Fruit fly (Drosophila melanogaster) whole organism, embryonic: Measurements from ENCODE around the gene CG33306.

Experiments used
- Atf6 ChIP-seq: fragments of 200-800 bp; sonication (Bioruptor generic); IDR thresholded peaks from 2 replicates; pipeline ENCODE4 v1.3.6; 2022; ENCODE audit warnings: missing biosample characterization, missing genetic modification characterization
- B-H1 ChIP-seq: fragments of 200-800 bp; sonication (Bioruptor generic); IDR thresholded peaks from 3 replicates; pipeline ENCODE4 v1.3.6; 2022; ENCODE audit warnings: missing biosample characterization, missing genetic modification characterization
- CG11085 ChIP-seq: fragments of 200-800 bp; sonication (Bioruptor generic); IDR thresholded peaks from 2 replicates; pipeline ENCODE4 v1.3.6; 2022; ENCODE audit warnings: missing biosample characterization, missing genetic modification characterization
- CG13296 ChIP-seq: fragments of 200-800 bp; sonication (Bioruptor generic); optimal IDR thresholded peaks from 3 replicates; lab custom pipeline; 2018; ENCODE audit warnings: missing biosample characterization, mild to moderate bottlenecking, missing genetic modification characterization
- CG15073 ChIP-seq: fragments of 200-800 bp; sonication (Bioruptor generic); optimal IDR thresholded peaks from 2 replicates; lab custom pipeline; 2016; ENCODE audit warnings: missing biosample characterization, missing genetic modification characterization
- CG1647 ChIP-seq: fragments of 200-800 bp; sonication (Bioruptor generic); optimal IDR thresholded peaks from 3 replicates; lab custom pipeline; 2016; ENCODE audit warnings: missing biosample characterization, missing genetic modification characterization
- CG17612 ChIP-seq: fragments of 200-800 bp; sonication (Bioruptor generic); IDR thresholded peaks from 2 replicates; pipeline ENCODE4 v1.3.6; 2022; ENCODE audit warnings: missing biosample characterization, missing genetic modification characterization
- CG18262 ChIP-seq: fragments of 200-800 bp; optimal IDR thresholded peaks from 3 replicates; lab custom pipeline; 2019; ENCODE audit warnings: missing biosample characterization, mild to moderate bottlenecking, missing genetic modification characterization, moderate library complexity
- CG2129 ChIP-seq: fragments of 200-800 bp; sonication (Bioruptor generic); IDR thresholded peaks from 2 replicates; pipeline ENCODE4 v1.3.6; 2022; ENCODE audit warnings: missing biosample characterization, missing genetic modification characterization; ENCODE audit not compliant: partially characterized antibody
- CG30403 ChIP-seq: fragments of 200-800 bp; sonication (Bioruptor generic); optimal IDR thresholded peaks from 3 replicates; lab custom pipeline; 2016; ENCODE audit warnings: missing biosample characterization, missing genetic modification characterization
- CG34422 ChIP-seq: fragments of 200-800 bp; sonication (Bioruptor generic); IDR thresholded peaks from 3 replicates; pipeline ENCODE4 v1.3.6; 2022; ENCODE audit warnings: missing biosample characterization, missing genetic modification characterization
- CG3726 ChIP-seq: fragments of 200-800 bp; sonication (Bioruptor generic); IDR thresholded peaks from 3 replicates; pipeline ENCODE4, ENCODE4 v1.3.6; 2022; ENCODE audit warnings: missing biosample characterization, missing genetic modification characterization
- CG5245 ChIP-seq: fragments of 200-800 bp; sonication (Bioruptor generic); optimal IDR thresholded peaks from 3 replicates; lab custom pipeline; 2016; ENCODE audit warnings: missing biosample characterization, missing genetic modification characterization
- CG6272 ChIP-seq: fragments of 200-800 bp; sonication (Bioruptor generic); IDR thresholded peaks from 2 replicates; pipeline ENCODE4 v1.3.6; 2022; ENCODE audit warnings: missing biosample characterization, missing genetic modification characterization
- CG7786 ChIP-seq: fragments of 200-800 bp; sonication (Bioruptor generic); optimal IDR thresholded peaks from 2 replicates; lab custom pipeline; 2016; ENCODE audit warnings: missing biosample characterization, missing genetic modification characterization
- CG9797 ChIP-seq: fragments of 200-800 bp; sonication (Bioruptor generic); optimal IDR thresholded peaks from 3 replicates; lab custom pipeline; 2018; ENCODE audit warnings: missing biosample characterization, mild to moderate bottlenecking, missing genetic modification characterization
- Camta ChIP-seq: fragments of 200-800 bp; sonication (Bioruptor generic); optimal IDR thresholded peaks from 2 replicates; lab custom pipeline; 2016; ENCODE audit warnings: missing biosample characterization, missing genetic modification characterization
- Drgx ChIP-seq: fragments of 200-800 bp; sonication (Bioruptor generic); IDR thresholded peaks from 2 replicates; pipeline ENCODE4 v1.3.6; 2022; ENCODE audit warnings: missing biosample characterization, missing genetic modification characterization
- E2f1 ChIP-seq: fragments of 200-800 bp; sonication (Bioruptor generic); IDR thresholded peaks from 2 replicates; pipeline ENCODE4 v1.3.6; 2022; ENCODE audit warnings: missing biosample characterization, missing genetic modification characterization
- H15 ChIP-seq: fragments of 200-800 bp; sonication (Bioruptor generic); IDR thresholded peaks from 3 replicates; pipeline ENCODE4 v1.3.6; 2022; ENCODE audit warnings: missing biosample characterization, missing genetic modification characterization
- H2.0 ChIP-seq: fragments of 200-800 bp; sonication (Bioruptor generic); IDR thresholded peaks from 2 replicates; pipeline ENCODE4 v1.3.6; 2022; ENCODE audit warnings: missing biosample characterization, missing genetic modification characterization
- Lim3 ChIP-seq: fragments of 200-800 bp; sonication (Bioruptor generic); IDR thresholded peaks from 2 replicates; pipeline ENCODE4 v1.3.6; 2022; ENCODE audit warnings: missing biosample characterization, missing genetic modification characterization
- Mrtf ChIP-seq: fragments of 200-800 bp; sonication (Bioruptor generic); IDR thresholded peaks from 3 replicates; pipeline ENCODE4 v1.3.6; 2022; ENCODE audit warnings: missing biosample characterization, missing genetic modification characterization
- Poxn ChIP-seq: fragments of 200-800 bp; sonication (Bioruptor generic); IDR thresholded peaks from 2 replicates; pipeline ENCODE4 v1.3.6; 2022; ENCODE audit warnings: missing biosample characterization, missing genetic modification characterization
- Scr ChIP-seq: fragments of 200-800 bp; sonication (Bioruptor generic); IDR thresholded peaks from 2 replicates; pipeline ENCODE4 v1.3.6; 2022; ENCODE audit warnings: missing biosample characterization, missing genetic modification characterization; ENCODE audit not compliant: partially characterized antibody
- Sox100B ChIP-seq: fragments of 200-800 bp; sonication (Bioruptor generic); optimal IDR thresholded peaks from 3 replicates; lab custom pipeline; 2018; ENCODE audit warnings: missing biosample characterization, mild to moderate bottlenecking, missing genetic modification characterization
- Trl ChIP-seq, 3 experiments: fragments of >200 bp in 2 of 3; fragments of 200-800 bp in 1 of 3; sonication (Bioruptor generic) in 1 of 3; optimal IDR thresholded peaks; 2 replicates in 1 of 3; 3 replicates in 2 of 3; lab custom pipeline; 2016 to 2017; ENCODE audit warnings: missing biosample characterization in 1 of 3, missing genetic modification characterization in 1 of 3
- Vsx1 ChIP-seq: fragments of 200-800 bp; sonication (Bioruptor generic); optimal IDR thresholded peaks from 2 replicates; lab custom pipeline; 2017; ENCODE audit warnings: missing biosample characterization, mild to moderate bottlenecking, missing genetic modification characterization, missing genetic modification reagents
- btn ChIP-seq: fragments of 200-800 bp; sonication (Bioruptor generic); optimal IDR thresholded peaks from 2 replicates; lab custom pipeline; 2016; ENCODE audit warnings: missing biosample characterization, missing genetic modification characterization
- ci ChIP-seq: fragments of 200-800 bp; sonication (Bioruptor generic); IDR thresholded peaks from 3 replicates; pipeline ENCODE4 v1.3.6; 2022; ENCODE audit warnings: missing biosample characterization, missing genetic modification characterization
- da ChIP-seq: fragments of 200-800 bp; sonication (Bioruptor generic); optimal IDR thresholded peaks from 2 replicates; lab custom pipeline; 2016; ENCODE audit warnings: missing biosample characterization, missing genetic modification characterization
- dati ChIP-seq: fragments of 200-800 bp; sonication (Bioruptor generic); IDR thresholded peaks from 2 replicates; pipeline ENCODE4 v1.3.6; 2022; ENCODE audit warnings: missing biosample characterization, missing genetic modification characterization
- disco-r ChIP-seq: fragments of 200-800 bp; sonication (Bioruptor generic); optimal IDR thresholded peaks from 2 replicates; lab custom pipeline; 2016; ENCODE audit warnings: missing biosample characterization, missing genetic modification characterization
- dmrt11E ChIP-seq: fragments of 200-800 bp; sonication (Bioruptor generic); optimal IDR thresholded peaks from 3 replicates; lab custom pipeline; 2018; ENCODE audit warnings: missing biosample characterization, mild to moderate bottlenecking, missing genetic modification characterization, moderate library complexity
- dpn ChIP-seq, 2 experiments: fragments of 200-800 bp; sonication (Bioruptor generic); optimal IDR thresholded peaks; 3 replicates each; lab custom pipeline; 2016; ENCODE audit warnings: missing biosample characterization in 2 of 2, missing genetic modification characterization in 2 of 2
- gcm ChIP-seq: fragments of 200-800 bp; sonication (Bioruptor generic); optimal IDR thresholded peaks from 2 replicates; lab custom pipeline; 2019; ENCODE audit warnings: missing biosample characterization, mild to moderate bottlenecking, missing genetic modification characterization, moderate library complexity
- gsb ChIP-seq: fragments of 200-800 bp; sonication (Bioruptor generic); IDR thresholded peaks from 2 replicates; pipeline ENCODE4 v1.3.6; 2022; ENCODE audit warnings: missing biosample characterization, missing genetic modification characterization
- ind ChIP-seq: fragments of 200-800 bp; sonication (Bioruptor generic); optimal IDR thresholded peaks from 3 replicates; lab custom pipeline; 2016; ENCODE audit warnings: missing biosample characterization, missing genetic modification characterization
- inv ChIP-seq: fragments of 200-800 bp; sonication (Bioruptor generic); IDR thresholded peaks from 2 replicates; pipeline ENCODE4 v1.3.6; 2022; ENCODE audit warnings: missing biosample characterization, missing genetic modification characterization; ENCODE audit not compliant: partially characterized antibody
- lola ChIP-seq, 3 experiments: fragments of >200 bp in 2 of 3; fragments of 200-800 bp in 1 of 3; sonication (Bioruptor generic) in 1 of 3; optimal IDR thresholded peaks; 2 replicates each; lab custom pipeline; 2017 to 2019; ENCODE audit warnings: missing biosample characterization in 3 of 3, missing genetic modification characterization in 3 of 3, mild to moderate bottlenecking in 1 of 3, moderate library complexity in 1 of 3
- org-1 ChIP-seq: fragments of 200-800 bp; sonication (Bioruptor generic); optimal IDR thresholded peaks from 2 replicates; lab custom pipeline; 2017; ENCODE audit warnings: missing biosample characterization, missing genetic modification characterization
- rib ChIP-seq: fragments of 200-800 bp; sonication (Bioruptor generic); IDR thresholded peaks from 2 replicates; pipeline ENCODE4 v1.3.6; 2022; ENCODE audit warnings: missing biosample characterization, missing genetic modification characterization
- row ChIP-seq: fragments of 200-800 bp; sonication (Bioruptor generic); IDR thresholded peaks from 3 replicates; pipeline ENCODE4 v1.3.6; 2022; ENCODE audit warnings: missing biosample characterization, missing genetic modification characterization
- sc ChIP-seq, 3 experiments: fragments of >200 bp in 2 of 3; fragments of 200-800 bp in 1 of 3; sonication (Bioruptor generic) in 1 of 3; optimal IDR thresholded peaks; 2 replicates in 2 of 3; 3 replicates in 1 of 3; lab custom pipeline; 2017; ENCODE audit warnings: mild to moderate bottlenecking in 1 of 3, missing biosample characterization in 1 of 3, missing genetic modification characterization in 1 of 3, missing genetic modification reagents in 1 of 3
- so ChIP-seq: fragments of 200-800 bp; sonication (Bioruptor generic); IDR thresholded peaks from 3 replicates; pipeline ENCODE4 v1.3.6; 2022; ENCODE audit warnings: missing biosample characterization, missing genetic modification characterization
- sr ChIP-seq: fragments of 200-800 bp; sonication (Bioruptor generic); IDR thresholded peaks from 3 replicates; pipeline ENCODE4 v1.3.6; 2022; ENCODE audit warnings: missing biosample characterization, missing genetic modification characterization
- tgo ChIP-seq: fragments of 200-800 bp; sonication (Bioruptor generic); IDR thresholded peaks from 3 replicates; pipeline ENCODE4 v1.3.6; 2022; ENCODE audit warnings: missing biosample characterization, missing genetic modification characterization
- toy ChIP-seq: fragments of 200-800 bp; sonication (Bioruptor generic); IDR thresholded peaks from 2 replicates; pipeline ENCODE4 v1.3.6; 2022; ENCODE audit warnings: missing biosample characterization, missing genetic modification characterization
- trh ChIP-seq: fragments of 200-800 bp; sonication (Bioruptor generic); optimal IDR thresholded peaks from 2 replicates; lab custom pipeline; 2016; ENCODE audit warnings: missing biosample characterization, missing genetic modification characterization
- twi ChIP-seq: fragments of 200-800 bp; optimal IDR thresholded peaks from 2 replicates; lab custom pipeline; 2019; ENCODE audit warnings: missing biosample characterization, mild to moderate bottlenecking, missing genetic modification characterization, moderate library complexity
- zfh2 ChIP-seq: fragments of 200-800 bp; sonication (Bioruptor generic); optimal IDR thresholded peaks from 2 replicates; lab custom pipeline; 2016; ENCODE audit warnings: missing biosample characterization, missing genetic modification characterization

The CG33306 gene

DNA sequence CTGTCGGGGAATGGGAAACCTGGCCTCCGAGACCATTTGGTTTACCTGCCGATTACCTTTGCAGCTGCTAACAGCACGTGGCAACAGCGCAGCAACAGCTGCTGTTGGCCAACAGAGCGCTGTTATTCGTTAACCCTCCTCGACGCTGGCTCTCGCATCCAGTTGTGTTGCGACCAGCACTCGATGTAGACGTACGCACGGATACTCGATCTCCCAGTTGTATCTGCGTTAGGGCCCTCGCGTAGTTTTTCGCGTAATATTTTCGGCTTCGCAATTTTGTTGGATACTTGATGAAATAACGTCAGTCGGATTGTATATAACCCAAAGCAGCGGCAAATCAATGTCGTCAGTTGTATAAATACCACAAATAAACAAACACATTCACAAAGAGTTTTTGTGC, 35.3 kb upstream of the CG33306 start (continued):
- peak; percentile 54; the same call in 1 of the 2 replicates for TF ChIP-seq Drgx
- TF ChIP-seq Lim3 (GFP tag; lab: Robert Waterston, UW): no peak
- TF ChIP-seq so: peak; percentile 48; the same call in 1 of the 3 replicates
- TF ChIP-seq gsb (GFP tag; lab: Robert Waterston, UW): 0 out of 2 replicates have a peak, but pooled peaks have one; percentile 45
- no peak for TF ChIP-seq Poxn (GFP tag; lab: Robert Waterston, UW)
- TF ChIP-seq gcm (GFP tag; lab: Kevin White, UChicago): no peak
- no peak for TF ChIP-seq inv
- no peak for TF ChIP-seq disco-r (GFP tag; lab: Kevin White, UChicago)
- no peak for TF ChIP-seq Camta
- no peak for TF ChIP-seq lola (GFP tag; optimal IDR thresholded peaks at IDR 0.05; lab: Kevin White, UChicago)
- no peak; the same call in 1 of the 2 replicates for TF ChIP-seq CG6272 (GFP tag; lab: Robert Waterston, UW)
- TF ChIP-seq CG11085: no peak
- no peak for TF ChIP-seq CG13296 (GFP tag; lab: Kevin White, UChicago)
- TF ChIP-seq da: no peak
- peak in 1 of 2 experiments; percentile 10 for TF ChIP-seq dpn (GFP tag; optimal IDR thresholded peaks at IDR 0.05; lab: Kevin White, UChicago)
- no peak for TF ChIP-seq Mrtf (GFP tag; lab: Robert Waterston, UW)
- no peak for TF ChIP-seq CG15073 (GFP tag; lab: Kevin White, UChicago)
- peak; percentile 55; the same call in 1 of the 2 replicates for TF ChIP-seq rib (GFP tag; lab: Robert Waterston, UW)
- no peak for TF ChIP-seq CG2129 (GFP tag; lab: Robert Waterston, UW)
- no peak for TF ChIP-seq trh (GFP tag; lab: Kevin White, UChicago)
- TF ChIP-seq row (GFP tag; lab: Robert Waterston, UW): no peak
- no peak for TF ChIP-seq CG9797 (GFP tag; lab: Kevin White, UChicago)
- TF ChIP-seq Scr (GFP tag; lab: Robert Waterston, UW): peak; percentile 26; the same call in 1 of the 2 replicates
- TF ChIP-seq H2.0 (GFP tag; lab: Robert Waterston, UW): no peak
- no peak for TF ChIP-seq twi (tag; lab: Kevin White, UChicago)
- TF ChIP-seq Trl (optimal IDR thresholded peaks at IDR 0.05; lab: Kevin White, UChicago): peak in 1 of 2 experiments; percentile 23
- TF ChIP-seq Trl (GFP tag; optimal IDR thresholded peaks at IDR 0.05; lab: Kevin White, UChicago): peak; percentile 34
- no peak for TF ChIP-seq CG3726 (GFP tag; lab: Robert Waterston, UW)
- peak; percentile 39; the same call in 1 of the 3 replicates for TF ChIP-seq CG34422 (GFP tag; lab: Robert Waterston, UW)
- no peak for TF ChIP-seq org-1 (GFP tag; lab: Kevin White, UChicago)
- TF ChIP-seq Sox100B: no peak
- TF ChIP-seq ind (GFP tag; lab: Kevin White, UChicago): no peak
- no peak for TF ChIP-seq E2f1 (GFP tag; lab: Robert Waterston, UW)
- TF ChIP-seq dmrt11E (tag; lab: Kevin White, UChicago): no peak
- TF ChIP-seq Atf6 (GFP tag; lab: Robert Waterston, UW): peak; percentile 64
- no peak for TF ChIP-seq CG17612 (GFP tag; lab: Robert Waterston, UW)
- no peak for TF ChIP-seq sc (optimal IDR thresholded peaks at IDR 0.05; lab: Kevin White, UChicago)
- no peak for TF ChIP-seq sc (GFP tag; optimal IDR thresholded peaks at IDR 0.05; lab: Kevin White, UChicago)
- no peak for TF ChIP-seq CG30403 (GFP tag; lab: Kevin White, UChicago)
- TF ChIP-seq zfh2 (GFP tag; lab: Kevin White, UChicago): peak; percentile 29
- TF ChIP-seq H15: no peak
- no peak for TF ChIP-seq CG5245 (GFP tag; lab: Kevin White, UChicago)
- no peak for TF ChIP-seq CG7786 (GFP tag; lab: Kevin White, UChicago)
- no peak for TF ChIP-seq btn
- TF ChIP-seq tgo (GFP tag; lab: Robert Waterston, UW): no peak
- TF ChIP-seq Vsx1: no peak
- no peak for TF ChIP-seq toy (GFP tag; lab: Robert Waterston, UW)
- no peak for TF ChIP-seq CG1647
- peak; percentile 85 for TF ChIP-seq ci (GFP tag; lab: Robert Waterston, UW)
- no peak; the same call in 2 of the 3 replicates for TF ChIP-seq sr (GFP tag; lab: Robert Waterston, UW)
- TF ChIP-seq B-H1: no peak; the same call in 2 of the 3 replicates
- no peak for TF ChIP-seq CG18262 (tag; lab: Kevin White, UChicago)
- TF ChIP-seq dati (GFP tag; lab: Robert Waterston, UW): no peak
